Worm (Caenorhabditis elegans) whole organism, L4 larva: ENCODE measurements around the gene C48B4.8.

Experiments
- F37D6.2 ChIP-seq: sonication (generic microtip); optimal IDR thresholded peaks from 2 replicates; lab custom pipeline; 2016; ENCODE audit warnings: mild to moderate bottlenecking, missing genetic modification characterization, missing compliant biosample characterization
- R02D3.7 ChIP-seq: fragments of 150-350 bp; sonication (generic microtip); optimal IDR thresholded peaks from 3 replicates; lab custom pipeline; 2014; ENCODE audit warnings: missing biosample characterization, missing genetic modification characterization
- T26A8.4 ChIP-seq: fragments of 200-800 bp; sonication (Bioruptor generic); IDR thresholded peaks from 2 replicates; pipeline ENCODE4 v1.3.6; 2022; ENCODE audit warnings: missing genetic modification characterization, missing compliant biosample characterization
- ZK337.2 ChIP-seq: fragments of 200-800 bp; sonication (Bioruptor generic); IDR thresholded peaks from 2 replicates; pipeline ENCODE4 v1.3.6; 2022; ENCODE audit warnings: missing genetic modification reagents, missing genetic modification characterization, missing compliant biosample characterization
- arid-1 ChIP-seq: fragments of 200-800 bp; sonication (Bioruptor generic); conservative IDR thresholded peaks from 2 replicates; pipeline ENCODE4 v1.3.6; 2022; ENCODE audit warnings: missing genetic modification reagents, missing genetic modification characterization, missing compliant biosample characterization
- attf-4 ChIP-seq: sonication (generic microtip); optimal IDR thresholded peaks from 3 replicates; lab custom pipeline; 2017; ENCODE audit warnings: missing biosample characterization, missing genetic modification characterization
- ceh-28 ChIP-seq: fragments of 150-350 bp; optimal IDR thresholded peaks from 2 replicates; lab custom pipeline; 2014; ENCODE audit warnings: missing biosample characterization, missing genetic modification reagents, missing genetic modification characterization
- ctbp-1 ChIP-seq: fragments of 200-800 bp; sonication (Bioruptor generic); IDR thresholded peaks from 2 replicates; pipeline ENCODE4 v1.3.6; 2022; ENCODE audit warnings: missing genetic modification reagents, missing genetic modification characterization, missing compliant biosample characterization
- daf-16 ChIP-seq, 3 experiments: sonication (generic microtip); optimal IDR thresholded peaks; 2 replicates each; lab custom pipeline; 2016 to 2017; ENCODE audit warnings: missing genetic modification characterization in 3 of 3, missing genetic modification reagents in 3 of 3, mild to moderate bottlenecking in 2 of 3, missing compliant biosample characterization in 2 of 3, missing biosample characterization in 1 of 3, moderate library complexity in 1 of 3
- dmd-6 ChIP-seq: fragments of 200-800 bp; sonication (Bioruptor generic); IDR thresholded peaks from 2 replicates; pipeline ENCODE4 v1.3.6; 2022; ENCODE audit warnings: missing genetic modification reagents, missing genetic modification characterization, missing compliant biosample characterization
- dmd-9 ChIP-seq: fragments of 200-800 bp; sonication (Bioruptor generic); IDR thresholded peaks from 2 replicates; pipeline ENCODE4 v1.3.6; 2022; ENCODE audit warnings: missing genetic modification reagents, missing genetic modification characterization, missing compliant biosample characterization
- dpl-1 ChIP-seq: fragments of 150-350 bp; optimal IDR thresholded peaks from 2 replicates; lab custom pipeline; 2014; ENCODE audit warnings: missing biosample characterization, missing genetic modification reagents, missing genetic modification characterization
- dve-1 ChIP-seq: sonication (generic microtip); optimal IDR thresholded peaks from 2 replicates; lab custom pipeline; 2017; ENCODE audit warnings: antibody characterized with exemption, mild to moderate bottlenecking, missing genetic modification characterization, missing compliant biosample characterization; ENCODE audit not compliant: insufficient read depth
- hif-1 ChIP-seq, 2 experiments: sonication (generic microtip); optimal IDR thresholded peaks; 2 replicates each; lab custom pipeline; 2016 to 2017; ENCODE audit warnings: missing compliant biosample characterization in 2 of 2, missing genetic modification characterization in 2 of 2, missing genetic modification reagents in 2 of 2, missing genotype in 2 of 2, mild to moderate bottlenecking in 1 of 2
- hlh-30 ChIP-seq: sonication (generic microtip); optimal IDR thresholded peaks from 2 replicates; lab custom pipeline; 2017; ENCODE audit warnings: antibody characterized with exemption, mild to moderate bottlenecking, missing genetic modification characterization, missing compliant biosample characterization; ENCODE audit not compliant: insufficient read depth
- hmg-1.1 ChIP-seq: fragments of 200-800 bp; sonication (Bioruptor generic); IDR thresholded peaks from 2 replicates; pipeline ENCODE4 v1.3.6; 2022; ENCODE audit warnings: missing genetic modification reagents, missing genetic modification characterization, missing compliant biosample characterization
- lin-1 ChIP-seq: fragments of 200-800 bp; sonication (Bioruptor generic); IDR thresholded peaks from 2 replicates; pipeline ENCODE4 v1.3.6; 2022; ENCODE audit warnings: missing genetic modification reagents, missing genetic modification characterization, missing compliant biosample characterization
- lin-29 ChIP-seq: fragments of 200-800 bp; sonication (Bioruptor generic); IDR thresholded peaks from 2 replicates; pipeline ENCODE4 v1.3.6; 2022; ENCODE audit warnings: missing genetic modification reagents, missing genetic modification characterization, missing compliant biosample characterization
- lin-38 ChIP-seq: fragments of 200-800 bp; sonication (Bioruptor generic); IDR thresholded peaks from 2 replicates; pipeline ENCODE4 v1.3.6; 2022; ENCODE audit warnings: missing genetic modification reagents, missing genetic modification characterization, missing compliant biosample characterization
- lir-3 ChIP-seq: sonication (generic microtip); optimal IDR thresholded peaks from 2 replicates; lab custom pipeline; 2016; ENCODE audit warnings: mild to moderate bottlenecking, missing genetic modification characterization, missing compliant biosample characterization
- lsy-2 ChIP-seq, 2 experiments: fragments of 150-350 bp in 1 of 2; sonication (generic microtip) in 1 of 2; optimal IDR thresholded peaks; 2 replicates each; lab custom pipeline; 2014 to 2017; ENCODE audit warnings: missing biosample characterization in 2 of 2, missing genetic modification characterization in 2 of 2
- mep-1 ChIP-seq: fragments of 150-350 bp; sonication (generic microtip); optimal IDR thresholded peaks from 3 replicates; lab custom pipeline; 2014; ENCODE audit warnings: missing biosample characterization, missing genetic modification characterization
- mes-2 ChIP-seq: sonication (generic microtip); optimal IDR thresholded peaks from 2 replicates; lab custom pipeline; 2016; ENCODE audit warnings: missing genotype, mild to moderate bottlenecking, missing genetic modification characterization, missing compliant biosample characterization; ENCODE audit not compliant: poor library complexity, severe bottlenecking
- nhr-10 ChIP-seq: fragments of 150-350 bp; optimal IDR thresholded peaks from 2 replicates; lab custom pipeline; 2014; ENCODE audit warnings: missing biosample characterization, missing genetic modification characterization
- nhr-25 ChIP-seq: sonication (generic microtip); optimal IDR thresholded peaks from 2 replicates; lab custom pipeline; 2017; ENCODE audit warnings: missing genetic modification characterization, mild to moderate bottlenecking, missing compliant biosample characterization, antibody characterized with exemption, moderate library complexity, borderline replicate concordance; ENCODE audit not compliant: insufficient read depth
- nhr-28 ChIP-seq: fragments of 150-350 bp; optimal IDR thresholded peaks from 2 replicates; lab custom pipeline; 2014; ENCODE audit warnings: missing biosample characterization, missing genetic modification characterization
- nhr-6 ChIP-seq: fragments of 150-350 bp; optimal IDR thresholded peaks from 2 replicates; lab custom pipeline; 2014; ENCODE audit warnings: missing biosample characterization, missing genetic modification characterization
- php-3 ChIP-seq: fragments of 200-800 bp; sonication (Bioruptor generic); IDR thresholded peaks from 2 replicates; pipeline ENCODE4 v1.3.6; 2022; ENCODE audit warnings: missing genetic modification reagents, missing genetic modification characterization, missing compliant biosample characterization
- skn-1 ChIP-seq: fragments of 150-350 bp; optimal IDR thresholded peaks from 2 replicates; lab custom pipeline; 2014; ENCODE audit warnings: missing biosample characterization, missing genetic modification characterization
- spr-1 ChIP-seq: sonication (generic microtip); optimal IDR thresholded peaks from 2 replicates; lab custom pipeline; 2016; ENCODE audit warnings: mild to moderate bottlenecking, missing genetic modification characterization, missing compliant biosample characterization
- tra-1 ChIP-seq: fragments of 200-800 bp; sonication (Bioruptor generic); IDR thresholded peaks from 2 replicates; pipeline ENCODE4 v1.3.6; 2022; ENCODE audit warnings: missing genetic modification reagents, missing genetic modification characterization, missing compliant biosample characterization
- zfp-2 ChIP-seq: sonication (generic microtip); optimal IDR thresholded peaks from 2 replicates; lab custom pipeline; 2016; ENCODE audit warnings: mild to moderate bottlenecking, missing genetic modification characterization, missing compliant biosample characterization
- zfp-3 ChIP-seq: fragments of 200-800 bp; sonication (Bioruptor generic); conservative IDR thresholded peaks from 2 replicates; pipeline ENCODE4 v1.3.6; 2022; ENCODE audit warnings: missing genetic modification reagents, missing genetic modification characterization, missing compliant biosample characterization
- ztf-7 ChIP-seq: fragments of 150-350 bp; optimal IDR thresholded peaks from 2 replicates; lab custom pipeline; 2014; ENCODE audit warnings: missing biosample characterization, missing genetic modification characterization

The C48B4.8 gene

DNA sequence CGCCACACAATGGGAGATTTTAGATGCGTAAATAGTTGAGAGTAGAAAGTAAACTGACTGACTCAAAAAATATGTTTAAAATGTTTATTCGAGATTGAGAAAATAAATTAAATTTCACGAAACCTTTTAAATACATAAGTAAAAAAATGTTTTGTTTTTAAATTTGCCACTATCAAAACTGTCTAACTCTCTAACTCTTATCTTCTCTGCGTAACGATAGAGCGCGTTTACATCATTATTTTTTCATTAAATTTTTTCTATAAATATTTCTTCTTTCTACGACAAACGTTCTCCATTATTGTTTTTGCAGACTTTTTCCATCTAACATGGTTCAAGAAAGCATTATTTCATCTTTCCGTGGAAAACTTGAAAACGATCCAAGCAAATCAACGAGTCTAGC, 18.2 kb downstream of the C48B4.8 start, which contains the start of gene eif-2Balpha:
Gene eif-2Balpha (plus strand): TSS at position 304 of the 400 bp plus-strand sequence.
- TF ChIP-seq dpl-1 (GFP tag; lab: Kevin White, UChicago) (peak; percentile 67), T26A8.4 (GFP tag; lab: Robert Waterston, UW) (no peak), daf-16 (GFP tag; optimal IDR thresholded peaks at IDR 0.05; lab: Kevin White, UChicago) (no peak), daf-16 (tag; optimal IDR thresholded peaks at IDR 0.05; lab: Kevin White, UChicago) (peak; percentile 16), skn-1 (tag; lab: Kevin White, UChicago) (no peak), lin-38 (GFP tag; lab: Robert Waterston, UW) (peak; percentile 80), mep-1 (peak; percentile 16), hlh-30 (tag; lab: Kevin White, UChicago) (peak; percentile 40), lsy-2 (tag; optimal IDR thresholded peaks at IDR 0.05; lab: Kevin White, UChicago) (peak in 1 of 2 experiments; percentile 84), ZK337.2 (GFP tag; lab: Robert Waterston, UW) (no peak)
- TF ChIP-seq, all 104 proteins: peak for 6

DNA sequence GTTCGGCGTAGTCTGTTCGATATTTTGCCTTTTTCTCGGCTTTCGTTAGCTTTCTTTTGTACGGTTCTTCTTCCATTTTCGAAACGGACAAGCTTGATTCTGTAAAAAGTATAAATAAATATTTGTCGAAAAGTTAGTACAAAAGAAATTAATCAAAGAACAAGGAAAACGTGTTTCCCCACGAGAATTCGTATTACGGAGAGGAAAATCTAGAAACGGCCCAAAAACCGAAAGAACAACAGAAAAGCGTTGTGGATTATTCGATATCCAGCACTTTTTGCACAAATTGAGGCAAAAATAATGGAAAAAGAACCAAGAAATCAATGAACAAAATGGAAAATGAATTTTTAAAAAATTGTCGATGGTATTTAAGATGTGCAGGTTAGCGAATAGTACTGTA, 18.8 kb downstream of the C48B4.8 start, which contains the start of gene mut-7:
Gene mut-7 (minus strand): TSS at position 101 of the 400 bp plus-strand sequence.
- no peak for TF ChIP-seq T26A8.4 (GFP tag; lab: Robert Waterston, UW)

DNA sequence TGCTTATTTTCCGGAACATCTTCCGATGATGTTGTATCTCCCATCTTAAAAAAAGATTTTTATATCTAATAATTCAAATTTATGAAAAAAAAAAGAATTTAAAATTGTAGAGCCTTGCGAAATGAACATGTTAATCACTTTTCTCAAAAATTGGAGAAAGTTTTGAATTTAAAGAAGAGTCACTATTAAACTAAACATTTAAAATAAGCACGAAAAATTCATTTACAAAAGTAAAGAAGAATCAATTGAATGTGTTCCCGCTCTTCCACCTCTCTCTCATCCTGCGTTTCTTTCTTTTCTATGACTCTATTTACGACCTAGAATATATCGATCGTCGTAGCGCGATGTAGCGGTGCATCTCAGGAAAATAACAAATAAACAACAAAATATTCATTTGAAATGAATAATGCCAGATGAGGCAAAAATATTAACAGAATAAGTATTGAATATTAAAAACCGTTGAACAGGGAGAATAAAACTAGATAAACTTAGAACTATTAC, 22.4 kb downstream of the C48B4.8 start, which contains the start of gene ZK1098.3:
Gene ZK1098.3 (minus strand): TSS at position 51 of the 501 bp plus-strand sequence.
- TF ChIP-seq lin-29 (GFP tag; lab: Robert Waterston, UW) (no peak), zfp-3 (GFP tag; lab: Robert Waterston, UW) (no peak), ztf-7 (no peak), tra-1 (GFP tag; lab: Robert Waterston, UW) (no peak), nhr-6 (no peak), nhr-25 (tag; lab: Kevin White, UChicago) (no peak), attf-4 (no peak), ceh-28 (tag; lab: Kevin White, UChicago) (peak; percentile 47), daf-16 (GFP tag; optimal IDR thresholded peaks at IDR 0.05; lab: Kevin White, UChicago) (no peak), daf-16 (tag; optimal IDR thresholded peaks at IDR 0.05; lab: Kevin White, UChicago) (peak; percentile 48), arid-1 (GFP tag; lab: Robert Waterston, UW) (no peak), ctbp-1 (GFP tag; lab: Robert Waterston, UW) (no peak), lsy-2 (tag; optimal IDR thresholded peaks at IDR 0.05; lab: Kevin White, UChicago) (peak in 1 of 2 experiments; percentile 38), dve-1 (tag; lab: Kevin White, UChicago) (no peak), R02D3.7 (tag; lab: Kevin White, UChicago) (no peak), hmg-1.1 (no peak), nhr-28 (tag; lab: Kevin White, UChicago) (peak; percentile 2), php-3 (GFP tag; lab: Robert Waterston, UW) (no peak), F37D6.2 (no peak), lir-3 (tag; lab: Kevin White, UChicago) (no peak), dpl-1 (GFP tag; lab: Kevin White, UChicago) (no peak), zfp-2 (tag; lab: Kevin White, UChicago) (no peak), nhr-10 (tag; lab: Kevin White, UChicago) (no peak), lin-1 (GFP tag; lab: Robert Waterston, UW) (no peak), dmd-6 (GFP tag; lab: Robert Waterston, UW) (no peak), T26A8.4 (GFP tag; lab: Robert Waterston, UW) (no peak)
- TF ChIP-seq, all 104 proteins: peak for 4

DNA sequence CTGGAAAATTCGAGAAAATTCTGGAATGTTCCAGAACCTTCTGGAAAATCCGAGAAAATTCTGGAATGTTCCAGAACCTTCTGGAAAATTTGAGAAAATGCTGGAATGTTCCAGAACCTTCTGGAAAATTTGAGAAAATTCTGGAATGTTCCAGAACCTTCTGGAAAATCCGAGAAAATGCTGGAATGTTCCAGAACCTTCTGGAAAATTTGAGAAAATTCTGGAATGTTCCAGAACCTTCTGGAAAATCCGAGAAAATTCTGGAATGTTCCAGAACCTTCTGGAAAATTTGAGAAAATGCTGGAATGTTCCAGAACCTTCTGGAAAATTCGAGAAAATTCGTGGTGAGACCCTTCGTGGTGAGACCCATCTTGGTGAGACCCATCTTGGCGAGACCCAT, 26.9 kb downstream of the C48B4.8 start:
- peak; percentile 29 for TF ChIP-seq lin-38 (GFP tag; lab: Robert Waterston, UW)

DNA sequence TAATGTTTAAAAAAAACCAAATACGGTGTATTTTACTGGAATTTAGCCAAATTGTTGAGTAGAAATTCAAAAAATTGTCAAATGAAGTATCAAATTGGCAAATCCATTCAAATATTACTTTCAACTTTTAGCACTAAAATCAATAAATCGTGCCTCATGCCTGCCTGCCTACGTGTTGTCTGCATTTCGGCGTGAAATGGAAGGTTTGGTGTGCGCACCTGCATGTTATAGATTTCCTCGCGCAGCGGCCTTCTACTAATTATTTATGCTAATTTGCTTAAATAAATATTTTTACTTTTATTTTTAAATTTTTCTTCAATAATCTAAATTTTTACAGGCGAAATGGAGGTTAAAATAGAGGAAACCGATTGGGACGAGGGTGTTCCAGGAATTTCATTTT, 32.2 kb downstream of the C48B4.8 start, which contains the start of gene ZK1098.2:
Gene ZK1098.2 (plus strand): TSS at position 336 of the 400 bp plus-strand sequence.
- peak; percentile 37 for TF ChIP-seq dpl-1 (GFP tag; lab: Kevin White, UChicago)
- no peak for TF ChIP-seq spr-1
- TF ChIP-seq hif-1 (tag; optimal IDR thresholded peaks at IDR 0.05; lab: Kevin White, UChicago) = peak in 1 of 2 experiments; percentile 50
- TF ChIP-seq mes-2 = peak; percentile 51
- no peak for TF ChIP-seq dmd-9
- peak; percentile 11 for TF ChIP-seq mep-1
- peak; percentile 51 for TF ChIP-seq lin-38 (GFP tag; lab: Robert Waterston, UW)
- peak; percentile 68 for TF ChIP-seq hlh-30 (tag; lab: Kevin White, UChicago)
- peak in 1 of 2 experiments; percentile 62 for TF ChIP-seq lsy-2 (tag; optimal IDR thresholded peaks at IDR 0.05; lab: Kevin White, UChicago)
- peak; percentile 18 for TF ChIP-seq dve-1 (tag; lab: Kevin White, UChicago)
